Fruit fly (Drosophila melanogaster) S2 (cell line): Measurements from ENCODE around the gene aub.

Experiments used
- CG8478 ChIP-seq: fragments of >200 bp; optimal IDR thresholded peaks from 2 replicates; lab custom pipeline; 2018
- CTCF ChIP-seq, 2 experiments: fragments of >200 bp; optimal IDR thresholded peaks; 2 replicates each; lab custom pipeline; 2018

Gene aub

dm6 chr2L:11001376-11002122 lies at the start of gene aub, which contains the start of gene lectin-33A:
aub (minus strand) TSS chr2L:11001476.
lectin-33A (plus strand) TSS chr2L:11002072.
- TF ChIP-seq CTCF (optimal IDR thresholded peaks at IDR 0.05; lab: Kevin White, UChicago) = no peak
- no peak for TF ChIP-seq CG8478 (lab: Kevin White, UChicago)

- TF ChIP-seq CG8478 (lab: Kevin White, UChicago) = no peak
- TF ChIP-seq CTCF (optimal IDR thresholded peaks at IDR 0.05; lab: Kevin White, UChicago) = no peak
These were observed 48.4 kb upstream of the aub start for dm6 chr2L:11049723-11050122.

dm6 chr2L:11048307-11048706 lies 47.0 kb upstream of the aub start:
- TF ChIP-seq CG8478 (lab: Kevin White, UChicago) (no peak), CTCF (optimal IDR thresholded peaks at IDR 0.05; lab: Kevin White, UChicago) (no peak)

dm6 chr2L:11046051-11046450 lies 44.8 kb upstream of the aub start:
- no peak for TF ChIP-seq CTCF (optimal IDR thresholded peaks at IDR 0.05; lab: Kevin White, UChicago)
- TF ChIP-seq CG8478 (lab: Kevin White, UChicago) = no peak

dm6 chr2L:11045467-11045914 lies 44.2 kb upstream of the aub start:
- TF ChIP-seq CG8478 (lab: Kevin White, UChicago) (no peak), CTCF (optimal IDR thresholded peaks at IDR 0.05; lab: Kevin White, UChicago) (no peak)

- TF ChIP-seq CG8478 (lab: Kevin White, UChicago) (no peak), CTCF (optimal IDR thresholded peaks at IDR 0.05; lab: Kevin White, UChicago) (no peak)
These were observed 43.6 kb upstream of the aub start for dm6 chr2L:11044678-11045466.

- TF ChIP-seq CTCF (optimal IDR thresholded peaks at IDR 0.05; lab: Kevin White, UChicago) (no peak), CG8478 (lab: Kevin White, UChicago) (no peak)
These were observed 40.5 kb upstream of the aub start for dm6 chr2L:11041785-11042184.

dm6 chr2L:11041074-11041473 lies 39.8 kb upstream of the aub start:
- TF ChIP-seq CTCF (optimal IDR thresholded peaks at IDR 0.05; lab: Kevin White, UChicago) (no peak), CG8478 (lab: Kevin White, UChicago) (no peak)

- no peak for TF ChIP-seq CG8478 (lab: Kevin White, UChicago)
- TF ChIP-seq CTCF (optimal IDR thresholded peaks at IDR 0.05; lab: Kevin White, UChicago) = no peak
These were observed 38.4 kb upstream of the aub start for dm6 chr2L:11039548-11040144.

dm6 chr2L:11038918-11039317 lies 37.6 kb upstream of the aub start:
- TF ChIP-seq CTCF (optimal IDR thresholded peaks at IDR 0.05; lab: Kevin White, UChicago) (no peak), CG8478 (lab: Kevin White, UChicago) (no peak)

dm6 chr2L:11037583-11038517 lies 36.6 kb upstream of the aub start:
- TF ChIP-seq CTCF (optimal IDR thresholded peaks at IDR 0.05; lab: Kevin White, UChicago) (no peak), CG8478 (lab: Kevin White, UChicago) (no peak)

dm6 chr2L:11034495-11034894 lies 33.2 kb upstream of the aub start, which contains the start of gene CG18666:
CG18666 (plus strand) TSS chr2L:11034795.
- TF ChIP-seq CG8478 (lab: Kevin White, UChicago) (no peak), CTCF (optimal IDR thresholded peaks at IDR 0.05; lab: Kevin White, UChicago) (no peak)

dm6 chr2L:11032285-11032970 lies 31.2 kb upstream of the aub start:
- no peak for TF ChIP-seq CTCF (optimal IDR thresholded peaks at IDR 0.05; lab: Kevin White, UChicago)
- no peak for TF ChIP-seq CG8478 (lab: Kevin White, UChicago)
